Fruit fly (Drosophila melanogaster) S2 (cell line): ENCODE data around the gene pr.

Experiments used
- CG8478 ChIP-seq: fragments of >200 bp; optimal IDR thresholded peaks from 2 replicates; lab custom pipeline; 2018
- CTCF ChIP-seq, 2 experiments: fragments of >200 bp; optimal IDR thresholded peaks; 2 replicates each; lab custom pipeline; 2018

- TF ChIP-seq CTCF (optimal IDR thresholded peaks at IDR 0.05; lab: Kevin White, UChicago) (no peak), CG8478 (lab: Kevin White, UChicago) (no peak)
Observed at dm6 chr2L:20061018-20061657, 14.1 kb downstream of the pr start, which contains the start of the genes barr and lok.
